Worm (Caenorhabditis elegans): ENCODE data around the gene srd-18.

ce11 chrV:13473467-13473866 lies 46.8 kb upstream of the srd-18 start, which contains the start of gene T10G3.1:
- TF ChIP-seq T22C8.4 (GFP tag; IDR thresholded peaks at IDR 0.05) (no peak), med-1 (GFP tag; optimal IDR thresholded peaks at IDR 0.05; ENCODE audit: insufficient read depth) (no peak), tab-1 (GFP tag; IDR thresholded peaks at IDR 0.05) (no peak), ztf-29 (GFP tag; IDR thresholded peaks at IDR 0.05) (no peak), cog-1 (tag; optimal IDR thresholded peaks at IDR 0.05) (no peak), flt-1 (GFP tag; IDR thresholded peaks at IDR 0.05) (no peak), ref-1 (GFP tag; conservative IDR thresholded peaks at IDR 0.05) (no peak), ztf-23 (GFP tag; IDR thresholded peaks at IDR 0.05) (no peak), klf-2 (GFP tag; conservative IDR thresholded peaks at IDR 0.05) (no peak)
